Fruit fly (Drosophila melanogaster) Kc167 (cell line): ENCODE results near the gene Tango14.

Experiments used
- Myc ChIP-seq: fragments of >200 bp; optimal IDR thresholded peaks from 2 replicates; lab custom pipeline; 2017; ENCODE audit warnings: missing external identifiers
- Sin3A ChIP-seq: fragments of >200 bp; optimal IDR thresholded peaks from 2 replicates; lab custom pipeline; 2018; ENCODE audit warnings: missing external identifiers
- h ChIP-seq: fragments of >200 bp; optimal IDR thresholded peaks from 3 replicates; lab custom pipeline; 2018; ENCODE audit warnings: missing external identifiers
- insv ChIP-seq: fragments of >200 bp; optimal IDR thresholded peaks from 3 replicates; lab custom pipeline; 2018; ENCODE audit warnings: missing external identifiers
- psq ChIP-seq: fragments of >200 bp; optimal IDR thresholded peaks from 2 replicates; lab custom pipeline; 2017; ENCODE audit warnings: missing external identifiers
- ttk ChIP-seq: sonication (Bioruptor generic); optimal IDR thresholded peaks from 2 replicates; lab custom pipeline; 2017; ENCODE audit warnings: missing external identifiers

dm6 chr2L:1134011-1134743 lies 24.3 kb upstream of the Tango14 start, which contains the start of the genes Iris and CG4577:
- TF ChIP-seq psq (lab: Kevin White, UChicago) = no peak
- TF ChIP-seq ttk (lab: Kevin White, UChicago) = no peak
- no peak for TF ChIP-seq h (lab: Kevin White, UChicago)
- TF ChIP-seq insv = no peak
- TF ChIP-seq Myc (lab: Kevin White, UChicago) = no peak
- TF ChIP-seq Sin3A (lab: Kevin White, UChicago) = no peak
